Fruit fly (Drosophila melanogaster) whole organism, embryonic: Measurements from ENCODE around the gene CG17786.

Experiments used
- B-H2 ChIP-seq: fragments of 200-800 bp; sonication (Bioruptor generic); optimal IDR thresholded peaks from 2 replicates; lab custom pipeline; 2018; ENCODE audit warnings: missing biosample characterization, mild to moderate bottlenecking, missing genetic modification characterization
- Bdp1 ChIP-seq: fragments of 200-800 bp; sonication (Bioruptor generic); optimal IDR thresholded peaks from 3 replicates; lab custom pipeline; 2016; ENCODE audit warnings: missing biosample characterization, missing genetic modification characterization
- Bgb ChIP-seq: fragments of 200-800 bp; sonication (Bioruptor generic); IDR thresholded peaks from 2 replicates; pipeline ENCODE4 v1.3.6; 2022; ENCODE audit warnings: missing biosample characterization, missing genetic modification characterization; ENCODE audit not compliant: partially characterized antibody
- CG10209 ChIP-seq: fragments of 200-800 bp; sonication (Bioruptor generic); optimal IDR thresholded peaks from 3 replicates; lab custom pipeline; 2017; ENCODE audit warnings: missing biosample characterization, mild to moderate bottlenecking, missing genetic modification characterization, missing genetic modification reagents
- CG10321 ChIP-seq: fragments of 200-800 bp; sonication (Bioruptor generic); IDR thresholded peaks from 2 replicates; pipeline ENCODE4 v1.3.6; 2022; ENCODE audit warnings: missing biosample characterization, missing genetic modification characterization
- CG10462 ChIP-seq: fragments of 200-800 bp; sonication (Bioruptor generic); optimal IDR thresholded peaks from 2 replicates; lab custom pipeline; 2016; ENCODE audit warnings: missing biosample characterization, missing genetic modification characterization
- CG12071 ChIP-seq: fragments of 200-800 bp; sonication (Bioruptor generic); optimal IDR thresholded peaks from 3 replicates; lab custom pipeline; 2018; ENCODE audit warnings: missing biosample characterization, mild to moderate bottlenecking, missing genetic modification characterization
- CG15601 ChIP-seq: fragments of 200-800 bp; sonication (Bioruptor generic); optimal IDR thresholded peaks from 3 replicates; lab custom pipeline; 2019; ENCODE audit warnings: missing biosample characterization, mild to moderate bottlenecking, missing genetic modification characterization, moderate library complexity
- CG18599 ChIP-seq: fragments of 200-800 bp; sonication (Bioruptor generic); optimal IDR thresholded peaks from 3 replicates; lab custom pipeline; 2017; ENCODE audit warnings: missing biosample characterization, missing genetic modification characterization, mild to moderate bottlenecking, moderate library complexity, missing genetic modification reagents
- CG2678 ChIP-seq: fragments of 200-800 bp; sonication (Bioruptor generic); optimal IDR thresholded peaks from 3 replicates; lab custom pipeline; 2019; ENCODE audit warnings: missing biosample characterization, mild to moderate bottlenecking, missing genetic modification characterization, moderate library complexity
- CG3065 ChIP-seq: fragments of 200-800 bp; sonication (Bioruptor generic); optimal IDR thresholded peaks from 2 replicates; lab custom pipeline; 2016; ENCODE audit warnings: missing biosample characterization, missing genetic modification characterization
- CG31224 ChIP-seq: fragments of 200-800 bp; sonication (Bioruptor generic); IDR thresholded peaks from 2 replicates; pipeline ENCODE4 v1.3.6; 2022; ENCODE audit warnings: missing biosample characterization, missing genetic modification characterization
- CG32532 ChIP-seq: fragments of 200-800 bp; sonication (Bioruptor generic); IDR thresholded peaks from 2 replicates; pipeline ENCODE4 v1.3.6; 2022; ENCODE audit warnings: missing biosample characterization, missing genetic modification characterization
- CG4282 ChIP-seq: fragments of 200-800 bp; sonication (Bioruptor generic); optimal IDR thresholded peaks from 2 replicates; lab custom pipeline; 2016; ENCODE audit warnings: missing biosample characterization, missing genetic modification characterization
- CG4404 ChIP-seq: fragments of 200-800 bp; sonication (Bioruptor generic); IDR thresholded peaks from 2 replicates; pipeline ENCODE4 v1.3.6; 2022; ENCODE audit warnings: missing biosample characterization, missing genetic modification characterization
- CG4730 ChIP-seq: fragments of 200-800 bp; sonication (Bioruptor generic); IDR thresholded peaks from 2 replicates; pipeline ENCODE4 v1.3.6; 2022; ENCODE audit warnings: missing biosample characterization, missing genetic modification characterization
- CG6254 ChIP-seq: fragments of 200-800 bp; sonication (Bioruptor generic); optimal IDR thresholded peaks from 3 replicates; lab custom pipeline; 2017; ENCODE audit warnings: mild to moderate bottlenecking, missing biosample characterization, missing genetic modification reagents, missing genetic modification characterization
- CG9437 ChIP-seq: fragments of 200-800 bp; sonication (Bioruptor generic); optimal IDR thresholded peaks from 2 replicates; lab custom pipeline; 2018; ENCODE audit warnings: missing biosample characterization, mild to moderate bottlenecking, missing genetic modification characterization
- CHES-1-like ChIP-seq: fragments of 200-800 bp; sonication (Bioruptor generic); optimal IDR thresholded peaks from 2 replicates; lab custom pipeline; 2016; ENCODE audit warnings: missing biosample characterization, missing genetic modification characterization
- D19B ChIP-seq: fragments of 200-800 bp; sonication (Bioruptor generic); optimal IDR thresholded peaks from 2 replicates; lab custom pipeline; 2017; ENCODE audit warnings: missing biosample characterization, mild to moderate bottlenecking, missing genetic modification characterization
- E2f2 ChIP-seq: fragments of 200-800 bp; sonication (Bioruptor generic); IDR thresholded peaks from 2 replicates; pipeline ENCODE4 v1.3.6; 2022; ENCODE audit warnings: missing biosample characterization, missing genetic modification characterization
- Fer2 ChIP-seq: fragments of 200-800 bp; sonication (Bioruptor generic); optimal IDR thresholded peaks from 2 replicates; lab custom pipeline; 2018; ENCODE audit warnings: missing biosample characterization, mild to moderate bottlenecking, missing genetic modification characterization, moderate library complexity
- GATAe ChIP-seq: fragments of 200-800 bp; sonication (Bioruptor generic); conservative IDR thresholded peaks from 2 replicates; pipeline ENCODE4 v1.3.6; 2022; ENCODE audit warnings: missing biosample characterization, missing genetic modification characterization
- Lim3 ChIP-seq: fragments of 200-800 bp; sonication (Bioruptor generic); IDR thresholded peaks from 2 replicates; pipeline ENCODE4 v1.3.6; 2022; ENCODE audit warnings: missing biosample characterization, missing genetic modification characterization
- MESR4 ChIP-seq: fragments of 200-800 bp; sonication (Bioruptor generic); optimal IDR thresholded peaks from 2 replicates; lab custom pipeline; 2018; ENCODE audit warnings: missing biosample characterization, mild to moderate bottlenecking, missing genetic modification characterization, moderate library complexity
- Med ChIP-seq: fragments of 200-800 bp; sonication (Bioruptor generic); peaks from one replicate; lab custom pipeline; 2016; ENCODE audit warnings: missing biosample characterization, missing genetic modification characterization, mild to moderate bottlenecking, inconsistent platforms, moderate library complexity
- Neu2 ChIP-seq: fragments of 200-800 bp; sonication (Bioruptor generic); optimal IDR thresholded peaks from 3 replicates; lab custom pipeline; 2016; ENCODE audit warnings: missing biosample characterization, missing genetic modification characterization, borderline replicate concordance
- NfI ChIP-seq: fragments of 200-800 bp; sonication (Bioruptor generic); optimal IDR thresholded peaks from 3 replicates; lab custom pipeline; 2018; ENCODE audit warnings: missing biosample characterization, mild to moderate bottlenecking, missing genetic modification characterization, moderate library complexity
- Opbp ChIP-seq: fragments of 200-800 bp; sonication (Bioruptor generic); IDR thresholded peaks from 3 replicates; pipeline ENCODE4 v1.3.6; 2022; ENCODE audit warnings: missing biosample characterization, missing genetic modification characterization; ENCODE audit not compliant: partially characterized antibody
- PHDP ChIP-seq: fragments of 200-800 bp; sonication (Bioruptor generic); optimal IDR thresholded peaks from 3 replicates; lab custom pipeline; 2018; ENCODE audit warnings: missing biosample characterization, mild to moderate bottlenecking, missing genetic modification characterization, moderate library complexity
- Usf ChIP-seq: fragments of 200-800 bp; sonication (Bioruptor generic); optimal IDR thresholded peaks from 2 replicates; lab custom pipeline; 2017; ENCODE audit warnings: missing genotype, missing biosample characterization, missing genetic modification characterization
- abd-A ChIP-seq: fragments of 200-800 bp; sonication (Bioruptor generic); optimal IDR thresholded peaks from 3 replicates; lab custom pipeline; 2019; ENCODE audit warnings: missing biosample characterization, mild to moderate bottlenecking, missing genetic modification characterization, moderate library complexity
- cad ChIP-seq: fragments of >200 bp; optimal IDR thresholded peaks from 2 replicates; lab custom pipeline; 2017; ENCODE audit warnings: missing biosample characterization, missing genetic modification characterization
- dati ChIP-seq: fragments of 200-800 bp; sonication (Bioruptor generic); IDR thresholded peaks from 2 replicates; pipeline ENCODE4 v1.3.6; 2022; ENCODE audit warnings: missing biosample characterization, missing genetic modification characterization
- en ChIP-seq: fragments of 200-800 bp; sonication (Bioruptor generic); optimal IDR thresholded peaks from 2 replicates; lab custom pipeline; 2016; ENCODE audit warnings: missing biosample characterization, missing genetic modification characterization
- fu2 ChIP-seq: fragments of 200-800 bp; sonication (Bioruptor generic); optimal IDR thresholded peaks from 2 replicates; lab custom pipeline; 2016; ENCODE audit warnings: missing biosample characterization, missing genetic modification characterization
- hbn ChIP-seq: fragments of 200-800 bp; sonication (Bioruptor generic); IDR thresholded peaks from 2 replicates; pipeline ENCODE4 v1.3.6; 2022; ENCODE audit warnings: missing biosample characterization, missing genetic modification characterization; ENCODE audit not compliant: partially characterized antibody
- inv ChIP-seq: fragments of 200-800 bp; sonication (Bioruptor generic); IDR thresholded peaks from 2 replicates; pipeline ENCODE4 v1.3.6; 2022; ENCODE audit warnings: missing biosample characterization, missing genetic modification characterization; ENCODE audit not compliant: partially characterized antibody
- jumu ChIP-seq: fragments of 200-800 bp; sonication (Bioruptor generic); optimal IDR thresholded peaks from 3 replicates; lab custom pipeline; 2016; ENCODE audit warnings: missing biosample characterization, missing genetic modification characterization
- klu ChIP-seq: fragments of 200-800 bp; sonication (Bioruptor generic); IDR thresholded peaks from 2 replicates; pipeline ENCODE4 v1.3.6; 2022; ENCODE audit warnings: missing biosample characterization, missing genetic modification characterization
- maf-S ChIP-seq: fragments of 200-800 bp; sonication (Bioruptor generic); optimal IDR thresholded peaks from 2 replicates; lab custom pipeline; 2016; ENCODE audit warnings: missing biosample characterization, missing genetic modification characterization
- p53 ChIP-seq: fragments of 200-800 bp; sonication (Bioruptor generic); optimal IDR thresholded peaks from 2 replicates; lab custom pipeline; 2016; ENCODE audit warnings: missing biosample characterization, missing genetic modification characterization
- pan ChIP-seq, 4 experiments: fragments of >200 bp in 3 of 4; fragments of 200-800 bp in 1 of 4; sonication (Bioruptor generic) in 1 of 4; optimal IDR thresholded peaks in 3 of 4; IDR thresholded peaks in 1 of 4; 2 replicates each; pipeline versions ENCODE4 v1.3.6 to Lab custom; 2017 to 2022; ENCODE audit warnings: missing biosample characterization in 2 of 4, missing genetic modification characterization in 2 of 4, mixed read lengths in 1 of 4
- ranshi ChIP-seq: fragments of 200-800 bp; sonication (Bioruptor generic); IDR thresholded peaks from 2 replicates; pipeline ENCODE4 v1.3.6; 2022; ENCODE audit warnings: missing biosample characterization, missing genetic modification characterization
- repo ChIP-seq: fragments of 200-800 bp; sonication (Bioruptor generic); optimal IDR thresholded peaks from 2 replicates; lab custom pipeline; 2016; ENCODE audit warnings: missing biosample characterization, missing genetic modification characterization
- schlank ChIP-seq: fragments of 200-800 bp; sonication (Bioruptor generic); optimal IDR thresholded peaks from 2 replicates; lab custom pipeline; 2018; ENCODE audit warnings: missing biosample characterization, mild to moderate bottlenecking, missing genetic modification characterization
- twi ChIP-seq: fragments of 200-800 bp; optimal IDR thresholded peaks from 2 replicates; lab custom pipeline; 2019; ENCODE audit warnings: missing biosample characterization, mild to moderate bottlenecking, missing genetic modification characterization, moderate library complexity
- unpg ChIP-seq: fragments of 200-800 bp; sonication (Bioruptor generic); optimal IDR thresholded peaks from 3 replicates; lab custom pipeline; 2018; ENCODE audit warnings: missing biosample characterization, mild to moderate bottlenecking, missing genetic modification characterization, moderate library complexity
- wek ChIP-seq: fragments of 200-800 bp; sonication (Bioruptor generic); optimal IDR thresholded peaks from 3 replicates; lab custom pipeline; 2018; ENCODE audit warnings: missing biosample characterization, mild to moderate bottlenecking, missing genetic modification characterization, moderate library complexity

Gene CG17786

DNA sequence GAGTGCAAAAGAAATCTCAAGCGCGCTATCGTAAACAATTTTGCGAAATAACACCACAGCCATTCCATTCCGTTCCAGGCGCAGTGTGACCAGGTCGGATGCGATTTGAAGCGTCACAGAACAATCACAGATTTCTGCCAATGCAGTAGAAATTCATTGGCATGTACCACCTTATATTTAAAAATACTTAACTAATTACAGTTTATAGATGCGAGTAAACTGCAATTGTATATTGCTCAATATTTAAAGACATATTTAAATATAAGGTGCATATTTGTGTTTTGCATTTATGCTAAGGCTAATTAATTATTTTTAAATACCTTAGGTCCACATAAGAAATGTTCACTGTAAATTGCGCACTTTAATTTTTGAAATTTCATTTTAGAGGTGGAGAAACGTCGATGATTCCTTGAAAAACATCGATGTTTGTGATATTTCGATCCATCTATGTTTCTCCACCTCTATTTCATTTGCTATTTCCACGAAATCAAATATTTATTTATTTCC lies 25.1 kb downstream of the CG17786 start, which contains the start of the genes SMC6 and CG6204 (continued):
- peak; percentile 96 for TF ChIP-seq Med (GFP tag; lab: Kevin White, UChicago)
- TF ChIP-seq pan (optimal IDR thresholded peaks at IDR 0.05; lab: Kevin White, UChicago): no peak
- peak in 1 of 2 experiments; percentile 96 for TF ChIP-seq pan (GFP tag; optimal IDR thresholded peaks at IDR 0.05 in 1 of 2, IDR thresholded peaks at IDR 0.05 in 1 of 2)
- peak; percentile 92 for TF ChIP-seq CG18599 (GFP tag; lab: Kevin White, UChicago)
- TF ChIP-seq inv (GFP tag; lab: Robert Waterston, UW): peak; percentile 51; the same call in 1 of the 2 replicates
- TF ChIP-seq en: peak; percentile 46
- TF ChIP-seq p53 (GFP tag; lab: Kevin White, UChicago): no peak
- TF ChIP-seq abd-A (tag; lab: Kevin White, UChicago): no peak
- TF ChIP-seq unpg (GFP tag; lab: Kevin White, UChicago): peak; percentile 97
- peak; percentile 87 for TF ChIP-seq CG15601 (tag; lab: Kevin White, UChicago)
- peak; percentile 80 for TF ChIP-seq CG6254 (GFP tag; lab: Kevin White, UChicago)
- peak; percentile 72 for TF ChIP-seq fu2 (GFP tag; lab: Kevin White, UChicago)
- peak; percentile 88 for TF ChIP-seq E2f2 (GFP tag; lab: Robert Waterston, UW)
- peak; percentile 89 for TF ChIP-seq CG31224 (GFP tag; lab: Robert Waterston, UW)
- TF ChIP-seq Fer2: peak; percentile 93
- TF ChIP-seq Bdp1 (GFP tag; lab: Kevin White, UChicago): peak; percentile 73
- TF ChIP-seq CG4282 (GFP tag; lab: Kevin White, UChicago): peak; percentile 13
- 0 out of 2 replicates have a peak, but pooled peaks have one; percentile 23 for TF ChIP-seq Bgb (GFP tag; lab: Robert Waterston, UW)
- TF ChIP-seq maf-S (GFP tag; lab: Kevin White, UChicago): peak; percentile 85
- peak; percentile 65 for TF ChIP-seq CG3065 (GFP tag; lab: Kevin White, UChicago)
- peak; percentile 89 for TF ChIP-seq CG12071 (GFP tag; lab: Kevin White, UChicago)
- TF ChIP-seq MESR4 (GFP tag; lab: Kevin White, UChicago): no peak
- peak; percentile 70 for TF ChIP-seq wek (GFP tag; lab: Kevin White, UChicago)
- TF ChIP-seq klu: peak; percentile 93
- no peak; the same call in 1 of the 2 replicates for TF ChIP-seq hbn (GFP tag; lab: Robert Waterston, UW)
- TF ChIP-seq CG10462 (GFP tag; lab: Kevin White, UChicago): peak; percentile 84
- TF ChIP-seq dati: peak; percentile 78
- TF ChIP-seq B-H2: peak; percentile 95
- TF ChIP-seq CG2678 (tag; lab: Kevin White, UChicago): peak; percentile 97
- peak; percentile 84 for TF ChIP-seq GATAe
- TF ChIP-seq ranshi (GFP tag; lab: Robert Waterston, UW): peak; percentile 95
- peak; percentile 26 for TF ChIP-seq Neu2 (GFP tag; lab: Kevin White, UChicago)
- peak; percentile 95 for TF ChIP-seq CG4404 (GFP tag; lab: Robert Waterston, UW)
- TF ChIP-seq CHES-1-like (GFP tag; lab: Kevin White, UChicago): peak; percentile 79
- TF ChIP-seq cad (GFP tag; lab: Kevin White, UChicago): no peak
- TF ChIP-seq CG4730 (GFP tag; lab: Robert Waterston, UW): peak; percentile 94
- TF ChIP-seq PHDP: peak; percentile 96
- TF ChIP-seq CG10321 (GFP tag; lab: Robert Waterston, UW): peak; percentile 67; the same call in 1 of the 2 replicates
- TF ChIP-seq Lim3 (GFP tag; lab: Robert Waterston, UW): peak; percentile 60
- peak; percentile 88 for TF ChIP-seq Usf (GFP tag; lab: Kevin White, UChicago)
- peak; percentile 68 for TF ChIP-seq repo (GFP tag; lab: Kevin White, UChicago)
- TF ChIP-seq Opbp (GFP tag; lab: Robert Waterston, UW): no peak
- TF ChIP-seq jumu (GFP tag; lab: Kevin White, UChicago): peak; percentile 82
- TF ChIP-seq CG10209 (GFP tag; lab: Kevin White, UChicago): peak; percentile 92
- TF ChIP-seq twi: peak; percentile 91
- TF ChIP-seq CG32532: peak; percentile 96
- TF ChIP-seq NfI (GFP tag; lab: Kevin White, UChicago): peak; percentile 93
- TF ChIP-seq CG9437 (GFP tag; lab: Kevin White, UChicago): peak; percentile 84
- peak; percentile 85 for TF ChIP-seq schlank
- TF ChIP-seq D19B (GFP tag; lab: Kevin White, UChicago): peak; percentile 84
